Worm (Caenorhabditis elegans) whole organism, late embryonic: ENCODE measurements around the gene C54C6.7.

ENCODE experiments used
- ama-1 ChIP-seq: fragments of 150-350 bp; optimal IDR thresholded peaks from 2 replicates; lab custom pipeline; 2014
- che-1 ChIP-seq: sonication (generic microtip); optimal IDR thresholded peaks from 2 replicates; lab custom pipeline; 2016; ENCODE audit warnings: mild to moderate bottlenecking, missing genetic modification characterization, missing compliant biosample characterization
- elt-2 ChIP-seq: sonication (generic microtip); optimal IDR thresholded peaks from 2 replicates; lab custom pipeline; 2016; ENCODE audit warnings: missing genetic modification reagents, missing genetic modification characterization, missing compliant biosample characterization
- elt-4 ChIP-seq: sonication (generic microtip); optimal IDR thresholded peaks from 2 replicates; lab custom pipeline; 2016; ENCODE audit warnings: missing genetic modification characterization, missing compliant biosample characterization
- tbx-2 ChIP-seq: sonication (generic microtip); optimal IDR thresholded peaks from 2 replicates; lab custom pipeline; 2016; ENCODE audit warnings: missing genetic modification characterization, missing compliant biosample characterization
- ztf-16 ChIP-seq: sonication (generic microtip); optimal IDR thresholded peaks from 2 replicates; lab custom pipeline; 2017; ENCODE audit warnings: missing genetic modification characterization, missing compliant biosample characterization

ce11 chrIII:3594681-3595080, 48.5 kb upstream of the C54C6.7 start:
- TF ChIP-seq elt-4 (tag; lab: Kevin White, UChicago), result no peak
- no peak for TF ChIP-seq tbx-2
- no peak for TF ChIP-seq ama-1
- TF ChIP-seq che-1 (tag; lab: Kevin White, UChicago), result no peak
- TF ChIP-seq ztf-16, result no peak
- no peak for TF ChIP-seq elt-2 (tag; lab: Kevin White, UChicago)
